Fruit fly (Drosophila melanogaster): ENCODE data around the gene CG4367.

CG4367 gene

DNA sequence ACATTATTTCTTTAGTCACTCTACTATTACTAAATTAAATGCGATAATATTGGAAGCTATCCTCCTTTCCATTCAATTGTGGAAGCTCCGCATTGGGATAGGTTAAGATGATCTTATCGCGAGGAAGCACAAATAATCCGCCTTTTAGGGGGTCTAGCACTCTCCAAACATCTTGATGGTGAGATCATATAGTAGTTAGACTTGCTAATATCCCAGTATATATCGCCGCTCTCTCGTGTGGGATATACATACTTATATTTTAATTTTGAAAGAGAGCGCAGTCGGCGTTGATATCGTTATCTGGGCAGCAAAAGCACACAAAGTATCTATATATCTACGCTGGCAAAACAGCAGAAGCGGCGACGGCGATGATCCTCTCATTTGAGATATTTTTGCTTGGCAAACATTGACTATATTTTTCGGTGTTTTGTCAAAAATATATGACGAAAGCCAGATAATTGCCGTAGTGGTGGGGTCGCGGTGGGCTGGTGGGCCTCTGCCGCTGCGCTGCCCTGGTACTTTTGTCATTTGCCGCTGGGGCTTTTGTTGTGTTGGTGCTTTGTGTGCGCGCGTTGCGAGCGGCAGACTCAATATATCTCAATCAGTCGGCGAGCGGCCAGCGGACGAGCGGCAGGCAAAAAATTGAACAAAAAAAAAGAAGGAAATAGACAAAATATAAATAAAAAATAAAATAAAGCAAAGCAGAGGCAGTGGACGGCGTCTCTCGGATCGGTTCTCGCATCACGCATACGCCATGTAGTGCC, 12.8 kb upstream of the CG4367 start:
- TF ChIP-seq CG34376 (GFP tag; optimal IDR thresholded peaks at IDR 0.05): peak; percentile 9
- TF ChIP-seq Adf1 (GFP tag; IDR thresholded peaks at IDR 0.05): peak; percentile 95
- peak; percentile 63 for TF ChIP-seq CG13296 (GFP tag; optimal IDR thresholded peaks at IDR 0.05)
- peak; percentile 40 for TF ChIP-seq sens (GFP tag)
- peak; percentile 61; the same call in 1 of the 2 replicates for TF ChIP-seq crol (GFP tag; IDR thresholded peaks at IDR 0.05)
- TF ChIP-seq lab (GFP tag; optimal IDR thresholded peaks at IDR 0.05): peak; percentile 66
- TF ChIP-seq eve (GFP tag; optimal IDR thresholded peaks at IDR 0.05): no peak
- no peak for TF ChIP-seq CG4328 (GFP tag; optimal IDR thresholded peaks at IDR 0.05)
- TF ChIP-seq CG12299 (tag; optimal IDR thresholded peaks at IDR 0.05): peak; percentile 27
- TF ChIP-seq sug (tag; optimal IDR thresholded peaks at IDR 0.05): peak; percentile 82
- no peak for TF ChIP-seq CG2202 (tag; optimal IDR thresholded peaks at IDR 0.05)
- no peak for TF ChIP-seq lov (optimal IDR thresholded peaks at IDR 0.05)
- TF ChIP-seq lov (GFP tag; IDR thresholded peaks at IDR 0.05): 0 out of 3 replicates have a peak, but pooled peaks have one; percentile 23
- peak; percentile 16 for TF ChIP-seq CG2678 (tag; optimal IDR thresholded peaks at IDR 0.05)
- TF ChIP-seq Fer1 (GFP tag; optimal IDR thresholded peaks at IDR 0.05): peak; percentile 46
- no peak for TF ChIP-seq HLH3B (GFP tag; IDR thresholded peaks at IDR 0.05)
- no peak for TF ChIP-seq tna (GFP tag; IDR thresholded peaks at IDR 0.05; ENCODE audit: partially characterized antibody)
- TF ChIP-seq z (GFP tag; IDR thresholded peaks at IDR 0.05): 0 out of 3 replicates have a peak, but pooled peaks have one; percentile 29
- peak; percentile 53 for TF ChIP-seq exex (tag; optimal IDR thresholded peaks at IDR 0.05)
- TF ChIP-seq D19A (tag; optimal IDR thresholded peaks at IDR 0.05): no peak
- TF ChIP-seq sob (GFP tag; IDR thresholded peaks at IDR 0.05): peak; percentile 6; the same call in 1 of the 2 replicates
- TF ChIP-seq CG13287 (GFP tag; IDR thresholded peaks at IDR 0.05; ENCODE audit: partially characterized antibody): 0 out of 2 replicates have a peak, but pooled peaks have one; percentile 29
- peak; percentile 24 for TF ChIP-seq CG12071 (GFP tag; optimal IDR thresholded peaks at IDR 0.05)
- peak; percentile 18 for TF ChIP-seq odd (GFP tag; optimal IDR thresholded peaks at IDR 0.05)
- peak; percentile 50; the same call in 1 of the 3 replicates for TF ChIP-seq CG6175 (GFP tag; IDR thresholded peaks at IDR 0.05)
- TF ChIP-seq Dll (GFP tag; IDR thresholded peaks at IDR 0.05; ENCODE audit: partially characterized antibody): 0 out of 4 replicates have a peak, but pooled peaks have one; percentile 13
- TF ChIP-seq Trl (optimal IDR thresholded peaks at IDR 0.05): peak in 1 of 2 experiments; percentile 41
- TF ChIP-seq Trl (GFP tag; optimal IDR thresholded peaks at IDR 0.05): no peak
- TF ChIP-seq cwo (GFP tag; optimal IDR thresholded peaks at IDR 0.05): peak; percentile 33
- TF ChIP-seq HHEX (GFP tag; optimal IDR thresholded peaks at IDR 0.05): peak; percentile 4
- TF ChIP-seq CG12769 (tag; optimal IDR thresholded peaks at IDR 0.05): peak; percentile 35
- TF ChIP-seq CG16779 (GFP tag; IDR thresholded peaks at IDR 0.05): no peak
- peak; percentile 18; the same call in 1 of the 2 replicates for TF ChIP-seq Atf6 (GFP tag; IDR thresholded peaks at IDR 0.05)
- no peak for TF ChIP-seq MTF-1 (GFP tag; optimal IDR thresholded peaks at IDR 0.05; ENCODE audit: borderline replicate concordance)
- peak; percentile 0 for TF ChIP-seq CG10147 (GFP tag; optimal IDR thresholded peaks at IDR 0.05)
- peak; percentile 16; the same call in 1 of the 2 replicates for TF ChIP-seq E2f2 (GFP tag; IDR thresholded peaks at IDR 0.05)
- TF ChIP-seq Hr51 (GFP tag; optimal IDR thresholded peaks at IDR 0.05): no peak
- peak; percentile 87 for TF ChIP-seq CG10543 (GFP tag; optimal IDR thresholded peaks at IDR 0.05)
- peak; percentile 17 for TF ChIP-seq CG13894 (tag; optimal IDR thresholded peaks at IDR 0.05)
- TF ChIP-seq Rfx (GFP tag; IDR thresholded peaks at IDR 0.05): peak; percentile 22; the same call in 1 of the 2 replicates
- peak; percentile 32 for TF ChIP-seq CrebB (tag; optimal IDR thresholded peaks at IDR 0.05)
- peak; percentile 67 for TF ChIP-seq Med (GFP tag)
- peak; percentile 70 for TF ChIP-seq mirr (GFP tag; optimal IDR thresholded peaks at IDR 0.05)
- TF ChIP-seq CG9932 (GFP tag; IDR thresholded peaks at IDR 0.05): peak; percentile 26; the same call in 1 of the 2 replicates
- no peak for TF ChIP-seq CG3163 (GFP tag; optimal IDR thresholded peaks at IDR 0.05)
- peak; percentile 13 for TF ChIP-seq CG15514 (GFP tag; optimal IDR thresholded peaks at IDR 0.05)
- TF ChIP-seq Ptx1 (GFP tag; IDR thresholded peaks at IDR 0.05): 0 out of 2 replicates have a peak, but pooled peaks have one; percentile 10
- peak; percentile 25 for TF ChIP-seq cg (GFP tag; optimal IDR thresholded peaks at IDR 0.05)
